Worm (Caenorhabditis elegans): ENCODE results near the gene K08D12.8.

DNA sequence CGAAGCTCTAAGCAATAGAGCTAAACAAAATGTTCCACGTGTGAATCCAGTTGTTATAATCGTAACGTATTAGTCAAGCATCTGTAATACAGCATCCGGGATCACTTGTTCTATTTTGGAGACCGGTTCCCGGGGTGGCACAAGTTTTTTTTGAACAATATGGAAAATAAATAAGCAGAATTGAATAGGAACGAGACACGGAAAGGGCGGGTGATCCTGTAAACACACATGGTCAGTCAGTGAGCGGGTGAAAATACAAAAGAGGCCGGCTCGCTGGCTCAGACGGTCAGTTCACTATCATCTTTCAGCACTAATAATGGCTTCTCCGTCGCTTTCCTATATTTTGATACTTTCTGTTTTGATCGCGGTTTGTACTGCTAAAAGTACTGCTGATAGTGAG is at the start of gene K08D12.8:
- TF ChIP-seq lin-29 (GFP tag; IDR thresholded peaks at IDR 0.05) (no peak), attf-4 (tag; optimal IDR thresholded peaks at IDR 0.05) (no peak), unc-39 (tag; optimal IDR thresholded peaks at IDR 0.05) (no peak), T20F7.1 (GFP tag; optimal IDR thresholded peaks at IDR 0.05) (no peak), snpc-1.2 (GFP tag; IDR thresholded peaks at IDR 0.05) (no peak), snpc-4 (tag; optimal IDR thresholded peaks at IDR 0.05) (no peak), nhr-76 (tag; optimal IDR thresholded peaks at IDR 0.05) (no peak), nhr-25 (tag; optimal IDR thresholded peaks at IDR 0.05; ENCODE audit: borderline replicate concordance, insufficient read depth) (no peak), ama-1 (optimal IDR thresholded peaks at IDR 0.05) (no peak), lin-39 (tag; optimal IDR thresholded peaks at IDR 0.05) (no peak), hlh-30 (tag; optimal IDR thresholded peaks at IDR 0.05; ENCODE audit: insufficient read depth) (no peak)
